Fruit fly (Drosophila melanogaster) whole organism, embryonic: ENCODE results near the gene CG32281.

Experiments used
- CG11085 ChIP-seq: fragments of 200-800 bp; sonication (Bioruptor generic); IDR thresholded peaks from 2 replicates; pipeline ENCODE4 v1.3.6; 2022; ENCODE audit warnings: missing biosample characterization, missing genetic modification characterization
- CG1233 ChIP-seq: fragments of 200-800 bp; sonication (Bioruptor generic); optimal IDR thresholded peaks from 4 replicates; lab custom pipeline; 2018; ENCODE audit warnings: missing biosample characterization, mild to moderate bottlenecking, missing genetic modification characterization
- CG13123 ChIP-seq: fragments of 200-800 bp; sonication (Bioruptor generic); optimal IDR thresholded peaks from 2 replicates; lab custom pipeline; 2016; ENCODE audit warnings: missing biosample characterization, missing genetic modification characterization
- CG14710 ChIP-seq: fragments of 200-800 bp; sonication (Bioruptor generic); optimal IDR thresholded peaks from 3 replicates; lab custom pipeline; 2019; ENCODE audit warnings: missing biosample characterization, mild to moderate bottlenecking, missing genetic modification characterization, moderate library complexity
- CG16813 ChIP-seq: fragments of 200-800 bp; sonication (Bioruptor generic); IDR thresholded peaks from 3 replicates; pipeline ENCODE4 v1.3.6; 2022; ENCODE audit warnings: missing biosample characterization, missing genetic modification characterization; ENCODE audit not compliant: partially characterized antibody
- CG17186 ChIP-seq: fragments of 200-800 bp; sonication (Bioruptor generic); optimal IDR thresholded peaks from 3 replicates; lab custom pipeline; 2017; ENCODE audit warnings: missing biosample characterization, missing genetic modification reagents, missing genetic modification characterization
- CG17361 ChIP-seq: fragments of 200-800 bp; sonication (Bioruptor generic); IDR thresholded peaks from 3 replicates; pipeline ENCODE4 v1.3.6; 2022; ENCODE audit warnings: missing biosample characterization, missing genetic modification characterization
- CG17829 ChIP-seq: fragments of 200-800 bp; optimal IDR thresholded peaks from 2 replicates; lab custom pipeline; 2019; ENCODE audit warnings: missing biosample characterization, mild to moderate bottlenecking, missing genetic modification characterization, moderate library complexity
- CG18764 ChIP-seq: fragments of 200-800 bp; sonication (Bioruptor generic); optimal IDR thresholded peaks from 3 replicates; lab custom pipeline; 2016; ENCODE audit warnings: missing biosample characterization, missing genetic modification characterization
- CG3163 ChIP-seq: fragments of 200-800 bp; sonication (Bioruptor generic); optimal IDR thresholded peaks from 3 replicates; lab custom pipeline; 2016; ENCODE audit warnings: missing biosample characterization, missing genetic modification characterization
- CG32532 ChIP-seq: fragments of 200-800 bp; sonication (Bioruptor generic); IDR thresholded peaks from 2 replicates; pipeline ENCODE4 v1.3.6; 2022; ENCODE audit warnings: missing biosample characterization, missing genetic modification characterization
- CG33557 ChIP-seq: fragments of 200-800 bp; sonication (Bioruptor generic); optimal IDR thresholded peaks from 2 replicates; lab custom pipeline; 2019; ENCODE audit warnings: missing biosample characterization, mild to moderate bottlenecking, missing genetic modification characterization, moderate library complexity
- CG4360 ChIP-seq: fragments of 200-800 bp; sonication (Bioruptor generic); IDR thresholded peaks from 2 replicates; pipeline ENCODE4 v1.3.6; 2022; ENCODE audit warnings: missing biosample characterization, missing genetic modification characterization
- CG4707 ChIP-seq: fragments of 200-800 bp; sonication (Bioruptor generic); optimal IDR thresholded peaks from 2 replicates; lab custom pipeline; 2018; ENCODE audit warnings: missing biosample characterization, mild to moderate bottlenecking, missing genetic modification characterization, moderate library complexity
- CG6175 ChIP-seq: fragments of 200-800 bp; sonication (Bioruptor generic); IDR thresholded peaks from 3 replicates; pipeline ENCODE4 v1.3.6; 2022; ENCODE audit warnings: missing biosample characterization, missing genetic modification characterization
- CG7271 ChIP-seq: fragments of 200-800 bp; sonication (Bioruptor generic); optimal IDR thresholded peaks from 2 replicates; lab custom pipeline; 2018; ENCODE audit warnings: missing biosample characterization, mild to moderate bottlenecking, missing genetic modification characterization, moderate library complexity
- CG9797 ChIP-seq: fragments of 200-800 bp; sonication (Bioruptor generic); optimal IDR thresholded peaks from 3 replicates; lab custom pipeline; 2018; ENCODE audit warnings: missing biosample characterization, mild to moderate bottlenecking, missing genetic modification characterization
- CkIIα-i1 ChIP-seq: fragments of 200-800 bp; sonication (Bioruptor generic); IDR thresholded peaks from 2 replicates; pipeline ENCODE4 v1.3.6; 2022; ENCODE audit warnings: missing biosample characterization, missing genetic modification characterization
- CrebB ChIP-seq: fragments of 200-800 bp; sonication (Bioruptor generic); optimal IDR thresholded peaks from 3 replicates; lab custom pipeline; 2018; ENCODE audit warnings: missing biosample characterization, mild to moderate bottlenecking, missing genetic modification characterization
- D ChIP-seq, 2 experiments: fragments of 200-800 bp in 1 of 2; fragments of >200 bp in 1 of 2; sonication (Bioruptor generic) in 1 of 2; optimal IDR thresholded peaks; 2 replicates in 1 of 2; 3 replicates in 1 of 2; lab custom pipeline; 2017; ENCODE audit warnings: mild to moderate bottlenecking in 1 of 2, missing biosample characterization in 1 of 2, missing genetic modification characterization in 1 of 2, missing genetic modification reagents in 1 of 2
- Elba2 ChIP-seq: fragments of 200-800 bp; sonication (Bioruptor generic); optimal IDR thresholded peaks from 3 replicates; lab custom pipeline; 2016; ENCODE audit warnings: missing biosample characterization, missing genetic modification characterization
- Fer1 ChIP-seq: fragments of 200-800 bp; sonication (Bioruptor generic); optimal IDR thresholded peaks from 2 replicates; lab custom pipeline; 2017; ENCODE audit warnings: missing biosample characterization, mild to moderate bottlenecking, missing genetic modification characterization
- H15 ChIP-seq: fragments of 200-800 bp; sonication (Bioruptor generic); IDR thresholded peaks from 3 replicates; pipeline ENCODE4 v1.3.6; 2022; ENCODE audit warnings: missing biosample characterization, missing genetic modification characterization
- HmgD ChIP-seq: fragments of 200-800 bp; sonication (Bioruptor generic); optimal IDR thresholded peaks from 3 replicates; lab custom pipeline; 2016; ENCODE audit warnings: missing biosample characterization, missing genetic modification characterization
- Hmr ChIP-seq: fragments of 200-800 bp; sonication (Bioruptor generic); optimal IDR thresholded peaks from 3 replicates; lab custom pipeline; 2017; ENCODE audit warnings: mild to moderate bottlenecking, missing biosample characterization, missing genetic modification reagents, missing genetic modification characterization
- Hr3 ChIP-seq: fragments of 200-800 bp; sonication (Bioruptor generic); optimal IDR thresholded peaks from 3 replicates; lab custom pipeline; 2016; ENCODE audit warnings: missing biosample characterization, missing genetic modification characterization
- Med ChIP-seq: fragments of 200-800 bp; sonication (Bioruptor generic); peaks from one replicate; lab custom pipeline; 2016; ENCODE audit warnings: missing biosample characterization, missing genetic modification characterization, mild to moderate bottlenecking, inconsistent platforms, moderate library complexity
- NFAT ChIP-seq: fragments of 200-800 bp; sonication (Bioruptor generic); IDR thresholded peaks from 2 replicates; pipeline ENCODE4 v1.3.6; 2022; ENCODE audit warnings: missing biosample characterization, missing genetic modification characterization
- NfI ChIP-seq: fragments of 200-800 bp; sonication (Bioruptor generic); optimal IDR thresholded peaks from 3 replicates; lab custom pipeline; 2018; ENCODE audit warnings: missing biosample characterization, mild to moderate bottlenecking, missing genetic modification characterization, moderate library complexity
- Opbp ChIP-seq: fragments of 200-800 bp; sonication (Bioruptor generic); IDR thresholded peaks from 3 replicates; pipeline ENCODE4 v1.3.6; 2022; ENCODE audit warnings: missing biosample characterization, missing genetic modification characterization; ENCODE audit not compliant: partially characterized antibody
- Spps ChIP-seq: fragments of 200-800 bp; sonication (Bioruptor generic); optimal IDR thresholded peaks from 2 replicates; lab custom pipeline; 2018; ENCODE audit warnings: missing biosample characterization, mild to moderate bottlenecking, missing genetic modification characterization
- TFAM ChIP-seq: fragments of 200-800 bp; sonication (Bioruptor generic); optimal IDR thresholded peaks from 2 replicates; lab custom pipeline; 2017; ENCODE audit warnings: missing biosample characterization, missing genetic modification characterization, inconsistent platforms
- Xrp1 ChIP-seq: fragments of 200-800 bp; sonication (Bioruptor generic); IDR thresholded peaks from 2 replicates; pipeline ENCODE4 v1.3.6; 2022; ENCODE audit warnings: missing biosample characterization, missing genetic modification characterization
- abd-A ChIP-seq: fragments of 200-800 bp; sonication (Bioruptor generic); optimal IDR thresholded peaks from 3 replicates; lab custom pipeline; 2019; ENCODE audit warnings: missing biosample characterization, mild to moderate bottlenecking, missing genetic modification characterization, moderate library complexity
- btn ChIP-seq: fragments of 200-800 bp; sonication (Bioruptor generic); optimal IDR thresholded peaks from 2 replicates; lab custom pipeline; 2016; ENCODE audit warnings: missing biosample characterization, missing genetic modification characterization
- chinmo ChIP-seq: fragments of 200-800 bp; sonication (Bioruptor generic); IDR thresholded peaks from 4 replicates; pipeline ENCODE4 v1.3.6; 2022; ENCODE audit warnings: missing biosample characterization, missing genetic modification characterization; ENCODE audit not compliant: partially characterized antibody
- chm ChIP-seq: fragments of 200-800 bp; sonication (Bioruptor generic); IDR thresholded peaks from 2 replicates; pipeline ENCODE4 v1.3.6; 2022; ENCODE audit warnings: missing biosample characterization, missing genetic modification characterization
- dmrt99B ChIP-seq: fragments of 200-800 bp; sonication (Bioruptor generic); optimal IDR thresholded peaks from 2 replicates; lab custom pipeline; 2018; ENCODE audit warnings: missing biosample characterization, mild to moderate bottlenecking, missing genetic modification characterization, moderate library complexity
- ewg ChIP-seq: fragments of 200-800 bp; sonication (Bioruptor generic); optimal IDR thresholded peaks from 3 replicates; lab custom pipeline; 2017; ENCODE audit warnings: mild to moderate bottlenecking, missing biosample characterization, missing genetic modification reagents, missing genetic modification characterization
- fu2 ChIP-seq: fragments of 200-800 bp; sonication (Bioruptor generic); optimal IDR thresholded peaks from 2 replicates; lab custom pipeline; 2016; ENCODE audit warnings: missing biosample characterization, missing genetic modification characterization
- gcm ChIP-seq: fragments of 200-800 bp; sonication (Bioruptor generic); optimal IDR thresholded peaks from 2 replicates; lab custom pipeline; 2019; ENCODE audit warnings: missing biosample characterization, mild to moderate bottlenecking, missing genetic modification characterization, moderate library complexity
- grau ChIP-seq: fragments of 200-800 bp; optimal IDR thresholded peaks from 3 replicates; lab custom pipeline; 2019; ENCODE audit warnings: missing biosample characterization, mild to moderate bottlenecking, missing genetic modification characterization, moderate library complexity
- mam ChIP-seq: fragments of 200-800 bp; sonication (Bioruptor generic); optimal IDR thresholded peaks from 3 replicates; lab custom pipeline; 2016; ENCODE audit warnings: missing biosample characterization, missing genetic modification characterization
- org-1 ChIP-seq: fragments of 200-800 bp; sonication (Bioruptor generic); optimal IDR thresholded peaks from 2 replicates; lab custom pipeline; 2017; ENCODE audit warnings: missing biosample characterization, missing genetic modification characterization
- prd ChIP-seq, 3 experiments: fragments of >200 bp in 2 of 3; fragments of 200-800 bp in 1 of 3; sonication (Bioruptor generic) in 1 of 3; optimal IDR thresholded peaks in 2 of 3; IDR thresholded peaks in 1 of 3; 2 replicates in 2 of 3; 3 replicates in 1 of 3; pipeline versions ENCODE4 v1.3.6 to Lab custom; 2017 to 2022; ENCODE audit warnings: missing biosample characterization in 1 of 3, missing genetic modification characterization in 1 of 3
- sc ChIP-seq, 3 experiments: fragments of >200 bp in 2 of 3; fragments of 200-800 bp in 1 of 3; sonication (Bioruptor generic) in 1 of 3; optimal IDR thresholded peaks; 2 replicates in 2 of 3; 3 replicates in 1 of 3; lab custom pipeline; 2017; ENCODE audit warnings: mild to moderate bottlenecking in 1 of 3, missing biosample characterization in 1 of 3, missing genetic modification characterization in 1 of 3, missing genetic modification reagents in 1 of 3
- slbo ChIP-seq: fragments of 200-800 bp; sonication (Bioruptor generic); IDR thresholded peaks from 2 replicates; pipeline ENCODE4 v1.3.6; 2022; ENCODE audit warnings: missing biosample characterization, missing genetic modification characterization
- sna ChIP-seq: fragments of 200-800 bp; sonication (Bioruptor generic); IDR thresholded peaks from 2 replicates; pipeline ENCODE4 v1.3.6; 2022; ENCODE audit warnings: missing biosample characterization, missing genetic modification characterization; ENCODE audit not compliant: partially characterized antibody
- tgo ChIP-seq: fragments of 200-800 bp; sonication (Bioruptor generic); IDR thresholded peaks from 3 replicates; pipeline ENCODE4 v1.3.6; 2022; ENCODE audit warnings: missing biosample characterization, missing genetic modification characterization

The CG32281 gene

DNA sequence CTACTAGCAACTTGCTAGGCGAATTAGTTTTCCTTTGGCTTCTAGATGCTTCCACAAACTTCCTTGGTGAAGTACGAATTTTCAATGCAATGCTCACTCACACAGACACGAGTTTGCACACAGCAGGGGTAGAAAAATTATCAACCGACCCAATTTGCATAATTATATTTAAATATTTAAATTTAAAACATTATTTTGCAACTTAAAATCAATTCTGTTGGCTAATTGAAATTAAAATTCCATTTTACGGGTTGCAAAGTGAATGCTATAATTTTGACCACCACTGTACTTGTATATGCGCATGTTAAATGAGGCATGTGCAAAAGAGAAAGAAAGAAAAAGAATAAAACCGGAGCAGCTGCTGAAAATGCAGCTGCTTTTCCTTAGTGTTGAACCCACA, 24.9 kb downstream of the CG32281 start (continued):
- TF ChIP-seq gcm (GFP tag; lab: Kevin White, UChicago): peak; percentile 95
- 0 out of 2 replicates have a peak, but pooled peaks have one; percentile 15 for TF ChIP-seq CkIIα-i1 (GFP tag; lab: Robert Waterston, UW)
- peak; percentile 93 for TF ChIP-seq NfI (GFP tag; lab: Kevin White, UChicago)
- no peak for TF ChIP-seq prd (optimal IDR thresholded peaks at IDR 0.05; lab: Kevin White, UChicago)
- TF ChIP-seq prd (GFP tag; IDR thresholded peaks at IDR 0.05; lab: Robert Waterston, UW): peak; percentile 97
- TF ChIP-seq H15 (GFP tag; lab: Robert Waterston, UW): peak; percentile 91
- peak; percentile 95 for TF ChIP-seq CG17361 (GFP tag; lab: Robert Waterston, UW)
- peak; percentile 79 for TF ChIP-seq CrebB (tag; lab: Kevin White, UChicago)
- TF ChIP-seq chinmo (GFP tag; lab: Robert Waterston, UW): no peak
- TF ChIP-seq CG9797 (GFP tag; lab: Kevin White, UChicago): peak; percentile 30
- TF ChIP-seq mam (GFP tag; lab: Kevin White, UChicago): peak; percentile 57
- peak; percentile 75 for TF ChIP-seq TFAM (GFP tag; lab: Kevin White, UChicago)
- no peak for TF ChIP-seq sna
- TF ChIP-seq btn (GFP tag; lab: Kevin White, UChicago): no peak
- TF ChIP-seq chm (GFP tag; lab: Robert Waterston, UW): peak; percentile 95
- TF ChIP-seq ewg (GFP tag; lab: Kevin White, UChicago): peak; percentile 94
- peak; percentile 89 for TF ChIP-seq Spps (tag; lab: Kevin White, UChicago)
- peak; percentile 94 for TF ChIP-seq Hmr (GFP tag; lab: Kevin White, UChicago)
- peak; percentile 94 for TF ChIP-seq Fer1 (GFP tag; lab: Kevin White, UChicago)
- peak; percentile 87 for TF ChIP-seq org-1
- TF ChIP-seq CG4707 (GFP tag; lab: Kevin White, UChicago): peak; percentile 87
- TF ChIP-seq HmgD (GFP tag; lab: Kevin White, UChicago): no peak
- no peak for TF ChIP-seq D (optimal IDR thresholded peaks at IDR 0.05; lab: Kevin White, UChicago)
- peak; percentile 93 for TF ChIP-seq D (GFP tag; optimal IDR thresholded peaks at IDR 0.05; lab: Kevin White, UChicago)
- TF ChIP-seq sc (optimal IDR thresholded peaks at IDR 0.05; lab: Kevin White, UChicago): no peak
- TF ChIP-seq sc (GFP tag; optimal IDR thresholded peaks at IDR 0.05; lab: Kevin White, UChicago): peak; percentile 91
- peak; percentile 82 for TF ChIP-seq CG6175 (GFP tag; lab: Robert Waterston, UW)
- peak; percentile 81 for TF ChIP-seq CG11085 (GFP tag; lab: Robert Waterston, UW)
- peak; percentile 97 for TF ChIP-seq Xrp1 (GFP tag; lab: Robert Waterston, UW)
- TF ChIP-seq Hr3 (GFP tag; lab: Kevin White, UChicago): peak; percentile 89
- peak; percentile 94 for TF ChIP-seq CG32532 (GFP tag; lab: Robert Waterston, UW)
- peak; percentile 79 for TF ChIP-seq CG33557 (GFP tag; lab: Kevin White, UChicago)
- TF ChIP-seq slbo (GFP tag; lab: Robert Waterston, UW): peak; percentile 94
- TF ChIP-seq CG17829: peak; percentile 95
- peak; percentile 90 for TF ChIP-seq CG14710 (tag; lab: Kevin White, UChicago)
- TF ChIP-seq Elba2 (GFP tag; lab: Kevin White, UChicago): peak; percentile 55
- TF ChIP-seq CG7271 (tag; lab: Kevin White, UChicago): peak; percentile 92
- peak; percentile 91 for TF ChIP-seq grau (tag; lab: Kevin White, UChicago)
- peak; percentile 96 for TF ChIP-seq dmrt99B (tag; lab: Kevin White, UChicago)
- TF ChIP-seq CG1233 (GFP tag; lab: Kevin White, UChicago): peak; percentile 88
- peak; percentile 87 for TF ChIP-seq NFAT
- TF ChIP-seq Med (GFP tag; lab: Kevin White, UChicago): peak; percentile 91
- TF ChIP-seq abd-A: peak; percentile 41
- TF ChIP-seq CG3163: no peak
- TF ChIP-seq CG18764 (GFP tag; lab: Kevin White, UChicago): peak; percentile 85
- TF ChIP-seq fu2 (GFP tag; lab: Kevin White, UChicago): peak; percentile 14
- no peak for TF ChIP-seq Opbp (GFP tag; lab: Robert Waterston, UW)
- TF ChIP-seq CG4360: peak; percentile 71
- TF ChIP-seq CG16813 (GFP tag; lab: Robert Waterston, UW): no peak
- TF ChIP-seq CG13123 (GFP tag; lab: Kevin White, UChicago): peak; percentile 81
- TF ChIP-seq CG17186 (GFP tag; lab: Kevin White, UChicago): peak; percentile 47
- TF ChIP-seq tgo (GFP tag; lab: Robert Waterston, UW): peak; percentile 93
